Worm (Caenorhabditis elegans) whole organism, late embryonic: ENCODE data around the gene T22G5.3.

Experiments
- ahr-1 ChIP-seq: sonication (generic microtip); optimal IDR thresholded peaks from 2 replicates; lab custom pipeline; 2016; ENCODE audit warnings: missing genetic modification characterization, missing compliant biosample characterization
- ceh-18 ChIP-seq: sonication (generic microtip); optimal IDR thresholded peaks from 2 replicates; lab custom pipeline; 2016; ENCODE audit warnings: missing genetic modification characterization, missing compliant biosample characterization
- ceh-30 ChIP-seq: fragments of 150-350 bp; optimal IDR thresholded peaks from 2 replicates; lab custom pipeline; 2014; ENCODE audit warnings: missing biosample characterization, missing genetic modification characterization
- ceh-9 ChIP-seq: sonication (generic microtip); optimal IDR thresholded peaks from 2 replicates; lab custom pipeline; 2016; ENCODE audit warnings: mild to moderate bottlenecking, missing genetic modification characterization, inconsistent platforms, missing compliant biosample characterization
- ets-4 ChIP-seq: sonication (generic microtip); optimal IDR thresholded peaks from 2 replicates; lab custom pipeline; 2016; ENCODE audit warnings: missing genetic modification characterization, missing compliant biosample characterization
- fkh-10 ChIP-seq: fragments of 150-350 bp; optimal IDR thresholded peaks from 2 replicates; lab custom pipeline; 2014; ENCODE audit warnings: missing biosample characterization, missing genetic modification reagents, missing genetic modification characterization
- pat-9 ChIP-seq: fragments of 200-800 bp; sonication (Bioruptor generic); optimal IDR thresholded peaks from 2 replicates; lab custom pipeline; 2018; ENCODE audit warnings: mild to moderate bottlenecking, missing genetic modification characterization, moderate library complexity, missing compliant biosample characterization
- pha-2 ChIP-seq: sonication (generic microtip); optimal IDR thresholded peaks from 2 replicates; lab custom pipeline; 2017; ENCODE audit warnings: mild to moderate bottlenecking, missing genetic modification characterization, missing compliant biosample characterization
- pqm-1 ChIP-seq: sonication (generic microtip); optimal IDR thresholded peaks from 2 replicates; lab custom pipeline; 2016; ENCODE audit warnings: missing genetic modification characterization, missing compliant biosample characterization
- ref-2 ChIP-seq: sonication (generic microtip); optimal IDR thresholded peaks from 2 replicates; lab custom pipeline; 2016; ENCODE audit warnings: missing genetic modification characterization, missing compliant biosample characterization
- sox-4 ChIP-seq: sonication (generic microtip); optimal IDR thresholded peaks from 2 replicates; lab custom pipeline; 2017; ENCODE audit warnings: mild to moderate bottlenecking, missing genetic modification characterization, inconsistent platforms, missing compliant biosample characterization
- unc-55 ChIP-seq: sonication (generic microtip); optimal IDR thresholded peaks from 2 replicates; lab custom pipeline; 2017; ENCODE audit warnings: missing biosample characterization, missing genetic modification reagents, missing genetic modification characterization

DNA sequence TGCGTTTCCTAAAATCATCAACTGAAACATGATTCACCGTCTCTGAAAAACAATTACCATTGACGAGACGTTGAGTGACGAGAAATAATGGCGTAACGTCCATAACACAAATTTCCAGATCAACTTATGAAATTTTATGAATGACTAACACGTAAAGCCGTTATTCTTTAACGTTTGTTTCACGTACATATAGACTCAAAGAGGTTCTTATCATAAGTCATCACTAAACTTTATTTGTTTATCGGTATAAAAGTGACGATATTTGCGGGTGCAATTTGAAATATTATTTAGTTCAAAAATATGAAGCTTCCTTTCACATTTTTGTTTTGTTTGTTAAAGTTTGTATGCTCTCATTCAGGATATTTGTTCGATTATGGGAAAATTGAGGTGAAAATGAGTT lies 18.5 kb downstream of the T22G5.3 start, which contains the start of gene oac-3:
- TF ChIP-seq ceh-18 (tag; lab: Kevin White, UChicago) (no peak), ceh-9 (no peak), ahr-1 (tag; lab: Kevin White, UChicago) (no peak), ceh-30 (tag; lab: Kevin White, UChicago) (no peak), pat-9 (tag; lab: Kevin White, UChicago) (no peak), pha-2 (tag; lab: Kevin White, UChicago) (no peak), fkh-10 (GFP tag; lab: Kevin White, UChicago) (no peak), unc-55 (GFP tag; lab: Kevin White, UChicago) (no peak), ets-4 (no peak), pqm-1 (tag; lab: Kevin White, UChicago) (no peak), sox-4 (tag; lab: Kevin White, UChicago) (no peak), ref-2 (tag; lab: Kevin White, UChicago) (no peak)
